Worm (Caenorhabditis elegans) whole organism, late embryonic: ENCODE measurements around the gene C45B11.2.

Experiments
- C38D4.7 ChIP-seq: fragments of 200-800 bp; sonication (Bioruptor generic); optimal IDR thresholded peaks from 2 replicates; lab custom pipeline; 2018; ENCODE audit warnings: mild to moderate bottlenecking, missing genetic modification characterization, moderate library complexity, missing compliant biosample characterization
- F13H6.1 ChIP-seq: sonication (generic microtip); optimal IDR thresholded peaks from 2 replicates; lab custom pipeline; 2016; ENCODE audit warnings: missing genetic modification characterization, missing compliant biosample characterization
- K09A11.1 ChIP-seq: sonication (generic microtip); optimal IDR thresholded peaks from 2 replicates; lab custom pipeline; 2017; ENCODE audit warnings: antibody characterized with exemption, mild to moderate bottlenecking, missing genetic modification characterization, missing compliant biosample characterization; ENCODE audit not compliant: insufficient read depth
- ceh-18 ChIP-seq: sonication (generic microtip); optimal IDR thresholded peaks from 2 replicates; lab custom pipeline; 2016; ENCODE audit warnings: missing genetic modification characterization, missing compliant biosample characterization
- ceh-19 ChIP-seq: fragments of 200-800 bp; sonication (Bioruptor generic); optimal IDR thresholded peaks from 2 replicates; lab custom pipeline; 2018; ENCODE audit warnings: mild to moderate bottlenecking, missing genetic modification characterization, missing compliant biosample characterization
- ceh-45 ChIP-seq: fragments of 200-800 bp; sonication (Bioruptor generic); IDR thresholded peaks from 2 replicates; pipeline ENCODE4 v1.3.6; 2022; ENCODE audit warnings: missing genetic modification reagents, missing genetic modification characterization, missing compliant biosample characterization
- che-1 ChIP-seq: sonication (generic microtip); optimal IDR thresholded peaks from 2 replicates; lab custom pipeline; 2016; ENCODE audit warnings: mild to moderate bottlenecking, missing genetic modification characterization, missing compliant biosample characterization
- dmd-4 ChIP-seq: sonication (generic microtip); optimal IDR thresholded peaks from 2 replicates; lab custom pipeline; 2016; ENCODE audit warnings: borderline replicate concordance, missing genetic modification characterization, missing compliant biosample characterization
- dve-1 ChIP-seq: sonication (generic microtip); optimal IDR thresholded peaks from 2 replicates; lab custom pipeline; 2017; ENCODE audit warnings: antibody characterized with exemption, mild to moderate bottlenecking, missing genetic modification characterization, missing compliant biosample characterization
- elt-2 ChIP-seq: sonication (generic microtip); optimal IDR thresholded peaks from 2 replicates; lab custom pipeline; 2016; ENCODE audit warnings: missing genetic modification reagents, missing genetic modification characterization, missing compliant biosample characterization
- elt-4 ChIP-seq: sonication (generic microtip); optimal IDR thresholded peaks from 2 replicates; lab custom pipeline; 2016; ENCODE audit warnings: missing genetic modification characterization, missing compliant biosample characterization
- eyg-1 ChIP-seq: sonication (generic microtip); optimal IDR thresholded peaks from 2 replicates; lab custom pipeline; 2016; ENCODE audit warnings: missing genotype, missing genetic modification characterization, missing compliant biosample characterization
- fkh-6 ChIP-seq: sonication (generic microtip); optimal IDR thresholded peaks from 2 replicates; lab custom pipeline; 2016; ENCODE audit warnings: missing genetic modification characterization, missing compliant biosample characterization
- hlh-13 ChIP-seq: fragments of 200-800 bp; sonication (Bioruptor generic); optimal IDR thresholded peaks from 2 replicates; lab custom pipeline; 2018; ENCODE audit warnings: mild to moderate bottlenecking, missing genetic modification characterization, missing compliant biosample characterization
- hlh-15 ChIP-seq: sonication (generic microtip); optimal IDR thresholded peaks from 2 replicates; lab custom pipeline; 2016; ENCODE audit warnings: missing genetic modification characterization, missing compliant biosample characterization
- hlh-6 ChIP-seq: sonication (generic microtip); optimal IDR thresholded peaks from 2 replicates; lab custom pipeline; 2016; ENCODE audit warnings: missing genotype, missing genetic modification characterization, missing compliant biosample characterization
- mec-3 ChIP-seq: sonication (generic microtip); optimal IDR thresholded peaks from 2 replicates; lab custom pipeline; 2016; ENCODE audit warnings: borderline replicate concordance, missing genetic modification characterization, missing compliant biosample characterization
- nfya-1 ChIP-seq: sonication (generic microtip); optimal IDR thresholded peaks from 2 replicates; lab custom pipeline; 2017; ENCODE audit warnings: missing genetic modification characterization, mild to moderate bottlenecking, missing compliant biosample characterization, antibody characterized with exemption, moderate library complexity
- npax-4 ChIP-seq: sonication (generic microtip); optimal IDR thresholded peaks from 2 replicates; lab custom pipeline; 2016; ENCODE audit warnings: missing genetic modification characterization, missing compliant biosample characterization
- pag-3 ChIP-seq: sonication (generic microtip); optimal IDR thresholded peaks from 2 replicates; lab custom pipeline; 2016; ENCODE audit warnings: missing compliant biosample characterization, missing genetic modification characterization, borderline replicate concordance
- pat-9 ChIP-seq: fragments of 200-800 bp; sonication (Bioruptor generic); optimal IDR thresholded peaks from 2 replicates; lab custom pipeline; 2018; ENCODE audit warnings: mild to moderate bottlenecking, missing genetic modification characterization, moderate library complexity, missing compliant biosample characterization
- pax-1 ChIP-seq: fragments of 150-350 bp; optimal IDR thresholded peaks from 2 replicates; lab custom pipeline; 2014; ENCODE audit warnings: missing biosample characterization, missing genetic modification characterization
- pha-2 ChIP-seq: sonication (generic microtip); optimal IDR thresholded peaks from 2 replicates; lab custom pipeline; 2017; ENCODE audit warnings: mild to moderate bottlenecking, missing genetic modification characterization, missing compliant biosample characterization
- pha-4 ChIP-seq: fragments of 150-350 bp; optimal IDR thresholded peaks from 2 replicates; lab custom pipeline; 2018; ENCODE audit warnings: missing biosample characterization, missing genetic modification reagents, missing genetic modification characterization
- pqm-1 ChIP-seq: sonication (generic microtip); optimal IDR thresholded peaks from 2 replicates; lab custom pipeline; 2016; ENCODE audit warnings: missing genetic modification characterization, missing compliant biosample characterization
- pros-1 ChIP-seq: fragments of 150-350 bp; optimal IDR thresholded peaks from 2 replicates; lab custom pipeline; 2014; ENCODE audit warnings: missing biosample characterization, missing genetic modification reagents, missing genetic modification characterization
- ref-2 ChIP-seq: sonication (generic microtip); optimal IDR thresholded peaks from 2 replicates; lab custom pipeline; 2016; ENCODE audit warnings: missing genetic modification characterization, missing compliant biosample characterization
- tbx-7 ChIP-seq: sonication (generic microtip); optimal IDR thresholded peaks from 2 replicates; lab custom pipeline; 2016; ENCODE audit warnings: missing genotype, missing genetic modification characterization, missing compliant biosample characterization
- unc-55 ChIP-seq: sonication (generic microtip); optimal IDR thresholded peaks from 2 replicates; lab custom pipeline; 2017; ENCODE audit warnings: missing biosample characterization, missing genetic modification reagents, missing genetic modification characterization
- unc-86 ChIP-seq: sonication (generic microtip); optimal IDR thresholded peaks from 2 replicates; lab custom pipeline; 2016; ENCODE audit warnings: missing genetic modification characterization, missing compliant biosample characterization
- ztf-16 ChIP-seq: sonication (generic microtip); optimal IDR thresholded peaks from 2 replicates; lab custom pipeline; 2017; ENCODE audit warnings: missing genetic modification characterization, missing compliant biosample characterization

Gene C45B11.2

DNA sequence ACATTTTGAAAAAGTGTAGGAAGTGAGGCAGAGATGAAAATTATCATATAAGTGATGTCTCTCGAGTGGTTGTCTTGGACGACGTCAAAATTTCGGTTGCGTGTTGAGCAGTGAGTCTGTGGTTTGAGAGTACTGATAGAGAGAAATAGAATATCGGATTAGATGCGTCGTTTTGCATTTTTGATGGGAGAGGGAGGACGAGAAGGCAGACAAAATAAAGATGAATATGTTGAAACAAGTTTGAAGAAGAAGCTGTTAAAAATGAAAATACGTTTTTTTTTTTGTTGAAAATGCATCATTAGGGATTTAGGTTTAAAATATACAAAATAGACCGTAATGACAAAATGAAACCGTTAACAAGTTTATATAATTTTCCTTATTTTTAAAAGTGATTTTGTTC lies 20.6 kb downstream of the C45B11.2 start, which contains the start of gene T04C12.9:
Gene T04C12.9 (minus strand): TSS at position 101 of the 400 bp plus-strand sequence.
- no peak for TF ChIP-seq npax-4
- no peak for TF ChIP-seq ceh-18 (tag; lab: Kevin White, UChicago)
- TF ChIP-seq pat-9 (tag; lab: Kevin White, UChicago), result no peak
- TF ChIP-seq F13H6.1 (tag; lab: Kevin White, UChicago), result no peak
- TF ChIP-seq ref-2 (tag; lab: Kevin White, UChicago), result no peak
- no peak for TF ChIP-seq hlh-15 (tag; lab: Kevin White, UChicago)
- no peak for TF ChIP-seq hlh-13 (GFP tag; lab: Kevin White, UChicago)
- no peak for TF ChIP-seq mec-3 (tag; lab: Kevin White, UChicago)

DNA sequence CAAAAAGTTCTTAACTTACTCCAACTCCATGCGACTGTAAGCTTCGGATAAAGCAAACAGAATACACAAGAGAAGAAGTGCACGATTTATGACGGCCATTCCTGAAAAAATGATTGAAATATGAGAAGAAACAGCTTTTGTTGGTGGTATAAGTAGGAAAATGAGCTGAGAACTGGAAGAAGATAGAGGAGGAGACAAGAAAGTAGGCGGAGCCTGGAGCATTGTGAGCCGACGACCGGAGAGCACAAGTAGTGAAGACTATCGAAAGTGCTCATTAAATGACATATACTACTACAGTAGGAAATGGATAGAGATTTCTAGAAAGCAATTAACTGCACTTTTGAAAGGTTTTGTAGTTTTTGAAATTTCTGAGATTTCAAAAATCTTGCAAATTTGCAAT lies 23.0 kb downstream of the C45B11.2 start, which contains the start of gene nlp-80:
Gene nlp-80 (minus strand): TSS at position 101 of the 400 bp plus-strand sequence.
- TF ChIP-seq ceh-18 (tag; lab: Kevin White, UChicago) (no peak), npax-4 (no peak), dmd-4 (no peak), pha-4 (tag; lab: Kevin White, UChicago) (no peak), K09A11.1 (no peak), ceh-19 (GFP tag; lab: Kevin White, UChicago) (no peak), C38D4.7 (no peak), pha-2 (tag; lab: Kevin White, UChicago) (no peak), pqm-1 (tag; lab: Kevin White, UChicago) (no peak), tbx-7 (tag; lab: Kevin White, UChicago) (no peak), ceh-45 (GFP tag; lab: Robert Waterston, UW) (no peak), pax-1 (tag; lab: Kevin White, UChicago) (no peak), eyg-1 (tag; lab: Kevin White, UChicago) (no peak), nfya-1 (tag; lab: Kevin White, UChicago) (no peak), F13H6.1 (tag; lab: Kevin White, UChicago) (no peak), dve-1 (tag; lab: Kevin White, UChicago) (no peak), hlh-6 (tag; lab: Kevin White, UChicago) (no peak)

DNA sequence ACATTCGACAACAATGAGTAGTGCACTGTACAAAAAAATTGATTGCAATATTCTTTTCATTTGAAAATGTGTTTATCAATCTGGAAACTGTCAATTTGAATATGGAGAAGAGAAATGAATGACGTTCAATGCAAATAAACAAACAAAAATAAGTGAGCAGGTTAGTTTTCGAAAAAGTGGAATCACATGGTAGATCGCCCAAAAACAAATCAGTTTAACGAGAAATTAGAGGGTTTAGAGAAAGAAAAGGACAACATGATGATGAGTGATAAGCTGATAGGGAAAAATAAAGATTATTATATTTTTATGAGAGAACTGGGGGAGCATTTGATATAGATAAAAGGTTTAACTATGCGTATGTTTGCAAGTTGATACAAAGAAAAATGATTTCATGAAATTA lies 26.8 kb downstream of the C45B11.2 start, which contains the start of gene T04C12.8:
Gene T04C12.8 (minus strand): TSS at position 82 of the 400 bp plus-strand sequence.
- TF ChIP-seq che-1 (tag; lab: Kevin White, UChicago) (no peak), elt-2 (tag; lab: Kevin White, UChicago) (peak; percentile 83)

DNA sequence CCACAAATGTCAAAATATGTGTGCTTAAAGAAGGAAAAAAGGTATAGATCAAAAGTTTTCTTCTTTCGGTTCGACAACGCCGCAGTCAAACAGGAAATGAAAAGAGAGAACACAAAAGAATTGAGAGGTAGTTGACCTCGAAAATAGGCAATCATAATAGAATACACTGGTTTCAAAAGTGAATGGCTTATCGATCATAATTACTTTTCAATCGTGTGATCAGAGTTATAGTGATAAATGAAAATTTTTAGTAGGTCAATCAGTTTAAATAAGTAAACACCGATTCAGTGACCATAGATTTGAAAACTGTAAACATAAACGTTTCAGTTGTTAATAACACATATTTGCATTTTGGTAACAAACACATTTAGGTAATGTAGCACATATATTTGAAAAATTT lies 27.9 kb downstream of the C45B11.2 start:
- TF ChIP-seq pha-4 (tag; lab: Kevin White, UChicago) (no peak), ceh-45 (GFP tag; lab: Robert Waterston, UW) (no peak), elt-4 (tag; lab: Kevin White, UChicago) (no peak), ztf-16 (tag; lab: Kevin White, UChicago) (no peak)
- TF ChIP-seq, all 69 proteins: peak for 0

DNA sequence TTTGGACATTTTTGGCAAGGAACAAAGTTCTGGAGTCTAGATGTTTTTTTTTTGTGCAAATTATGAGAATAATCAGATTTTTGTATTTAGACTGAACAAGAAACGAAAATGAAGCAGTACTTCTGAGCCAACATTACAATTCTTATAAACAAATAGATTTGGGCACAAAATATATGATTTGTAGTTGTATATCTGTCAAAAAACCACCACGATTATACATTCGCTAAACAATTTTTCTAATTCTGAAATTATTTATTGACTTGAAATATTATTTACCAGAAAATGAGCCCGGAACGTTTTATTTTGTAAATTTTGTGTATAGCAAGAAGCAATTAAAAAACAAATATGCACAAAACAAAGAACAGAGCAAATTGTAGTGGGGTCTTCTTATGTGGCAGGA lies 28.9 kb downstream of the C45B11.2 start:
- TF ChIP-seq pag-3 (tag; lab: Kevin White, UChicago) (no peak), pat-9 (tag; lab: Kevin White, UChicago) (no peak), unc-55 (no peak), pros-1 (tag; lab: Kevin White, UChicago) (no peak)
- TF ChIP-seq, all 69 proteins: peak for 0

DNA sequence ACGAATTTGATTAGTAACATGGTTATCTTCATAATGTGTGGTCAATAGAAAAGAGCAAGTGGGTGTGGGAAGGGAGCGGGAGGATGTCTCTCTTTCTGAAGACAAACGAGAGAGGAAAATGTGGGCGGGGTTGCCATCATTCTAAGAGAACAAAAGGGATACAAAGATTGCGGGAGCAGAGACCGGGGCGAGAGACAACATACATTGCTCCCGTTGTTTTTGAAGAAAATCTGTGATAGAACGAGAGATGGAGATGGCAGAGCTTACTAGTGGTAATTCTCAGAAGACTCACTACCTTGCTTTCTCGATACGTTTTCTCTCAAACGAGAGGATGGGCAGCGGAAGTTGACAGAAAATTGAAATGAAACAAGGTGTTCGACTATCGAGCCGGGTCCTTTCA lies 30.8 kb downstream of the C45B11.2 start:
- TF ChIP-seq pax-1 (tag; lab: Kevin White, UChicago) (no peak), unc-86 (tag; lab: Kevin White, UChicago) (no peak), dve-1 (tag; lab: Kevin White, UChicago) (no peak), unc-55 (peak; percentile 2), ceh-18 (tag; lab: Kevin White, UChicago) (peak; percentile 4), fkh-6 (tag; lab: Kevin White, UChicago) (no peak)
